Worm (Caenorhabditis elegans): ENCODE data around the gene C10A4.2.

DNA sequence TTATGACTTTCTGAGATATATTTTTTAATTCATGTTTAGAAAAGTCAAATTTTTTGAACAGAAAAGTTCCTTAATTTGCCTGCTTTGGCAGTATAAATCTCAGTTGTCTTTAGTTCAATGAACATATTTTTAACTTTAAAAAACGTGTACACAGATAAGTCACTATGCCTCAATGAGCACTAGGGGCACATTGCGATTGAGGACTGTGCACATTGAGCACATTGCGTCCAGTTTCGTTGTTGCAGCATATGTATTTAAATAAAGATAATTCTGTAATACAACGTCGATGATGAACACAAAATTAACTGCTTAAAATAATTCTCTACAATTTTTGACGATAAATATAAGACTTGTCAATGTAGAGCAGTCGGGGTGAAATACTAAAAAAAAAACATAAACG is 2.3 kb upstream of the C10A4.2 start:
- no peak for TF ChIP-seq ama-1 (optimal IDR thresholded peaks at IDR 0.05)
- no peak for TF ChIP-seq flt-1 (GFP tag; IDR thresholded peaks at IDR 0.05)
- no peak for TF ChIP-seq tra-4 (tag; optimal IDR thresholded peaks at IDR 0.05)
- no peak for TF ChIP-seq pes-1 (GFP tag; IDR thresholded peaks at IDR 0.05)
- no peak for TF ChIP-seq tbx-11 (GFP tag; IDR thresholded peaks at IDR 0.05)
- TF ChIP-seq ceh-36 (tag; optimal IDR thresholded peaks at IDR 0.05): no peak

Measured in whole organism, early embryonic.